Worm (Caenorhabditis elegans) whole organism, L3 larva: Measurements from ENCODE around the gene F44F4.9.

ENCODE experiments used
- ZK546.5 ChIP-seq: sonication (generic microtip); optimal IDR thresholded peaks from 2 replicates; lab custom pipeline; 2017; ENCODE audit warnings: missing biosample characterization, missing genetic modification characterization
- egl-27 ChIP-seq: sonication (generic microtip); optimal IDR thresholded peaks from 4 replicates; lab custom pipeline; 2017; ENCODE audit warnings: missing biosample characterization, missing genetic modification reagents, missing genetic modification characterization
- fos-1 ChIP-seq: fragments of 150-350 bp; optimal IDR thresholded peaks from 2 replicates; lab custom pipeline; 2014; ENCODE audit warnings: missing biosample characterization, missing genetic modification characterization
- lsy-12 ChIP-seq: sonication (generic microtip); optimal IDR thresholded peaks from 2 replicates; lab custom pipeline; 2016; ENCODE audit warnings: mild to moderate bottlenecking, missing genetic modification characterization, missing compliant biosample characterization
- snpc-4 ChIP-seq: fragments of 150-350 bp; optimal IDR thresholded peaks from 2 replicates; lab custom pipeline; 2014; ENCODE audit warnings: missing biosample characterization, missing genetic modification characterization
- unc-39 ChIP-seq: sonication (generic microtip); optimal IDR thresholded peaks from 4 replicates; lab custom pipeline; 2017; ENCODE audit warnings: missing biosample characterization, missing genetic modification characterization

DNA sequence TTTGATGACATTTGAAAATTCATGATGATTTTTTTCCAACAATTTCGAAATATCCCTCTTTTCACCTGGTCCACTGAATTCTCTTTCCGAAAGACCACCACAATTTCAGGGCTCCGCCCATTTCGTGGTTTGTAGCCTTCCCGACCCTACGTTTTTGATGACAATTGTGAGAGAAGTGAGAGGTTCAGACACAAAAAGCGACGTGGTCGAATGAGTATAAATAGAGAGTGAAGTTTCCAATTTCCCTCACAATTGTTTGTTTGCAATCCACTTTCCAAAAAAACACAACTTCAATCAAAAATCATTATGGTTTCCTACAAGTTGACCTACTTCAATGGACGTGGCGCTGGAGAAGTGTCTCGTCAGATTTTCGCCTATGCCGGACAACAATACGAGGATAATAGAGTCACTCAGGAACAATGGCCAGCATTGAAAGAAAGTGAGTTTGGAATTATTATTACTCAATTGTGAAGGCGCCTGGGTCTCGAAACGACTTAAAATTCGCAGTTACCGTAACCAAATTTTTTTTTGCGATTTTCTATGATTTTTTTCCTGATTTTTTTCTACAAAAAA lies 34.6 kb upstream of the F44F4.9 start, which contains the start of gene gst-5:
- TF ChIP-seq fos-1 (no peak), egl-27 (tag; lab: Kevin White, UChicago) (no peak), unc-39 (no peak), snpc-4 (tag; lab: Kevin White, UChicago) (no peak), ZK546.5 (no peak), lsy-12 (tag; lab: Kevin White, UChicago) (no peak)
